Worm (Caenorhabditis elegans) whole organism, young adult: ENCODE measurements around the gene his-48.

Experiments
- B0019.2 ChIP-seq: fragments of 200-800 bp; sonication (Bioruptor generic); conservative IDR thresholded peaks from 2 replicates; pipeline ENCODE4 v1.3.6; 2022; ENCODE audit warnings: missing genetic modification reagents, missing genetic modification characterization, missing compliant biosample characterization
- F10E7.11 ChIP-seq: sonication (generic microtip); optimal IDR thresholded peaks from 2 replicates; lab custom pipeline; 2017; ENCODE audit warnings: mild to moderate bottlenecking, missing genetic modification characterization, moderate library complexity, missing compliant biosample characterization
- ceh-40 ChIP-seq: fragments of 200-800 bp; sonication (Bioruptor generic); IDR thresholded peaks from 2 replicates; pipeline ENCODE4 v1.3.6; 2022; ENCODE audit warnings: missing genetic modification characterization, missing compliant biosample characterization
- efl-1 ChIP-seq: fragments of 150-350 bp; optimal IDR thresholded peaks from 2 replicates; lab custom pipeline; 2014; ENCODE audit warnings: missing biosample characterization, missing genetic modification reagents, missing genetic modification characterization
- egl-44 ChIP-seq: fragments of 200-800 bp; sonication (Bioruptor generic); IDR thresholded peaks from 2 replicates; pipeline ENCODE4 v1.3.6; 2022; ENCODE audit warnings: missing genetic modification reagents, missing genetic modification characterization, missing compliant biosample characterization
- pbrm-1 ChIP-seq: fragments of 200-800 bp; sonication (Bioruptor generic); IDR thresholded peaks from 2 replicates; pipeline ENCODE4 v1.3.6; 2022; ENCODE audit warnings: missing genetic modification reagents, missing genetic modification characterization, missing compliant biosample characterization
- sdz-38 ChIP-seq: sonication (generic microtip); optimal IDR thresholded peaks from 2 replicates; lab custom pipeline; 2016; ENCODE audit warnings: missing genotype, missing genetic modification characterization, missing compliant biosample characterization
- snpc-4 ChIP-seq, 5 experiments: fragments of 150-350 bp in 1 of 5; sonication (generic microtip) in 4 of 5; optimal IDR thresholded peaks; 2 replicates each; lab custom pipeline; 2014 to 2018; ENCODE audit warnings: missing genetic modification characterization in 5 of 5, missing biosample characterization in 3 of 5, antibody characterized with exemption in 2 of 5, mild to moderate bottlenecking in 2 of 5, missing compliant biosample characterization in 2 of 5, missing genotype in 2 of 5, moderate library complexity in 2 of 5, missing genetic modification reagents in 1 of 5
- unc-62 ChIP-seq: fragments of 150-350 bp; optimal IDR thresholded peaks from 2 replicates; lab custom pipeline; 2014; ENCODE audit warnings: missing biosample characterization, missing genetic modification reagents, missing genetic modification characterization
- ztf-28 ChIP-seq: fragments of 200-800 bp; sonication (Bioruptor generic); IDR thresholded peaks from 2 replicates; pipeline ENCODE4 v1.3.6; 2022; ENCODE audit warnings: missing genetic modification reagents, missing genetic modification characterization, missing compliant biosample characterization

DNA sequence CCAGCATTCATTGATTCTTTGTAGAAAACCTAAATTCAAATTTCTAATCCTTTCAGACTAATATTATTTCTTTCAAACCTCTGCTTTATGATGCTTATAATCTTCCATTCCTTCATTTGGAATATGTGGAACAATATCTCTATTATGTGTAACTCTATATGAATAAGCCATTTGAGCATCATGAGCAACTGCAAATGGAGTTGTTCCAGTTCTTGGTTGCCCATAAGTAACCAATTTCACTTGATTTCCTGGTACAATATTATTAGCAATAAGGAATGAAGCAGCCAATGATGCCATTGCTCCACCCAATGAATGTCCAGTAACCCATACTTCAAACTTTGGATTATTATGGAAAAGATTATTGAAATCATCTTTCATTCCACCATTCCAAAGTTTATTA is 19.6 kb upstream of the his-48 start:
- no peak for TF ChIP-seq efl-1 (GFP tag; lab: Kevin White, UChicago)
- TF ChIP-seq sdz-38 (tag; lab: Kevin White, UChicago): no peak
- TF ChIP-seq ceh-40 (GFP tag; lab: Robert Waterston, UW): no peak
- no peak for TF ChIP-seq B0019.2 (GFP tag; lab: Robert Waterston, UW)
- no peak for TF ChIP-seq unc-62 (GFP tag; lab: Kevin White, UChicago)
- TF ChIP-seq egl-44 (GFP tag; lab: Robert Waterston, UW): no peak
- TF ChIP-seq pbrm-1 (GFP tag; lab: Robert Waterston, UW): no peak
- TF ChIP-seq ztf-28: no peak
- TF ChIP-seq F10E7.11: no peak
- no peak for TF ChIP-seq snpc-4 (GFP tag; optimal IDR thresholded peaks at IDR 0.05; lab: Kevin White, UChicago)
- TF ChIP-seq snpc-4 (tag; optimal IDR thresholded peaks at IDR 0.05; lab: Kevin White, UChicago): no peak
